Fruit fly (Drosophila melanogaster) whole organism, embryonic: ENCODE measurements around the gene CG17593.

Experiments
- Abd-B ChIP-seq: fragments of 200-800 bp; sonication (Bioruptor generic); optimal IDR thresholded peaks from 2 replicates; lab custom pipeline; 2018; ENCODE audit warnings: missing biosample characterization, mild to moderate bottlenecking, missing genetic modification characterization, moderate library complexity
- Adf1 ChIP-seq: fragments of 200-800 bp; sonication (Bioruptor generic); IDR thresholded peaks from 2 replicates; pipeline ENCODE4 v1.3.6; 2022; ENCODE audit warnings: missing biosample characterization, missing genetic modification characterization
- Asciz ChIP-seq: fragments of 200-800 bp; sonication (Bioruptor generic); optimal IDR thresholded peaks from 2 replicates; lab custom pipeline; 2017; ENCODE audit warnings: missing biosample characterization, mild to moderate bottlenecking, missing genetic modification characterization, missing genetic modification reagents
- CG10209 ChIP-seq: fragments of 200-800 bp; sonication (Bioruptor generic); optimal IDR thresholded peaks from 3 replicates; lab custom pipeline; 2017; ENCODE audit warnings: missing biosample characterization, mild to moderate bottlenecking, missing genetic modification characterization, missing genetic modification reagents
- CG10321 ChIP-seq: fragments of 200-800 bp; sonication (Bioruptor generic); IDR thresholded peaks from 2 replicates; pipeline ENCODE4 v1.3.6; 2022; ENCODE audit warnings: missing biosample characterization, missing genetic modification characterization
- CG11504 ChIP-seq: fragments of 200-800 bp; sonication (Bioruptor generic); optimal IDR thresholded peaks from 3 replicates; lab custom pipeline; 2019; ENCODE audit warnings: missing biosample characterization, mild to moderate bottlenecking, missing genetic modification characterization, moderate library complexity
- CG13287 ChIP-seq: fragments of 200-800 bp; sonication (Bioruptor generic); IDR thresholded peaks from 2 replicates; pipeline ENCODE4 v1.3.6; 2022; ENCODE audit warnings: missing biosample characterization, missing genetic modification characterization; ENCODE audit not compliant: partially characterized antibody
- CG13296 ChIP-seq: fragments of 200-800 bp; sonication (Bioruptor generic); optimal IDR thresholded peaks from 3 replicates; lab custom pipeline; 2018; ENCODE audit warnings: missing biosample characterization, mild to moderate bottlenecking, missing genetic modification characterization
- CG13624 ChIP-seq: fragments of 200-800 bp; sonication (Bioruptor generic); optimal IDR thresholded peaks from 2 replicates; lab custom pipeline; 2016; ENCODE audit warnings: missing biosample characterization, missing genetic modification characterization
- CG1647 ChIP-seq: fragments of 200-800 bp; sonication (Bioruptor generic); optimal IDR thresholded peaks from 3 replicates; lab custom pipeline; 2016; ENCODE audit warnings: missing biosample characterization, missing genetic modification characterization
- CG18619 ChIP-seq: fragments of 200-800 bp; sonication (Bioruptor generic); optimal IDR thresholded peaks from 3 replicates; lab custom pipeline; 2017; ENCODE audit warnings: missing biosample characterization, mild to moderate bottlenecking, missing genetic modification characterization
- CG4404 ChIP-seq: fragments of 200-800 bp; sonication (Bioruptor generic); IDR thresholded peaks from 2 replicates; pipeline ENCODE4 v1.3.6; 2022; ENCODE audit warnings: missing biosample characterization, missing genetic modification characterization
- CG4820 ChIP-seq: fragments of 200-800 bp; sonication (Bioruptor generic); optimal IDR thresholded peaks from 3 replicates; lab custom pipeline; 2016; ENCODE audit warnings: missing biosample characterization, missing genetic modification characterization
- CG6791 ChIP-seq: fragments of 200-800 bp; sonication (Bioruptor generic); IDR thresholded peaks from 3 replicates; pipeline ENCODE4 v1.3.6; 2022; ENCODE audit warnings: missing biosample characterization, missing genetic modification characterization; ENCODE audit not compliant: partially characterized antibody
- CG8478 ChIP-seq: fragments of >200 bp; optimal IDR thresholded peaks from 2 replicates; lab custom pipeline; 2018
- CoRest ChIP-seq: fragments of 200-800 bp; sonication (Bioruptor generic); optimal IDR thresholded peaks from 3 replicates; lab custom pipeline; 2018; ENCODE audit warnings: missing biosample characterization, mild to moderate bottlenecking, missing genetic modification characterization, moderate library complexity
- Doc2 ChIP-seq: fragments of 200-800 bp; sonication (Bioruptor generic); IDR thresholded peaks from 2 replicates; pipeline ENCODE4 v1.3.6; 2022; ENCODE audit warnings: missing biosample characterization, missing genetic modification characterization
- Ets65A ChIP-seq: fragments of 200-800 bp; sonication (Bioruptor generic); peaks from one replicate; lab custom pipeline; 2016; ENCODE audit warnings: missing biosample characterization, missing genetic modification characterization
- HHEX ChIP-seq: fragments of 200-800 bp; sonication (Bioruptor generic); optimal IDR thresholded peaks from 3 replicates; lab custom pipeline; 2017; ENCODE audit warnings: missing biosample characterization, mild to moderate bottlenecking, missing genetic modification characterization, missing genetic modification reagents
- HmgZ ChIP-seq: fragments of 200-800 bp; sonication (Bioruptor generic); optimal IDR thresholded peaks from 2 replicates; lab custom pipeline; 2018; ENCODE audit warnings: missing biosample characterization, mild to moderate bottlenecking, missing genetic modification characterization
- Jarid2 ChIP-seq: fragments of 200-800 bp; sonication (Bioruptor generic); optimal IDR thresholded peaks from 3 replicates; lab custom pipeline; 2017; ENCODE audit warnings: mild to moderate bottlenecking, missing biosample characterization, missing genetic modification reagents, missing genetic modification characterization
- Nf-YA ChIP-seq: fragments of 200-800 bp; sonication (Bioruptor generic); IDR thresholded peaks from 2 replicates; pipeline ENCODE4 v1.3.6; 2022; ENCODE audit warnings: missing biosample characterization, missing genetic modification characterization
- TFAM ChIP-seq: fragments of 200-800 bp; sonication (Bioruptor generic); optimal IDR thresholded peaks from 2 replicates; lab custom pipeline; 2017; ENCODE audit warnings: missing biosample characterization, missing genetic modification characterization, inconsistent platforms
- abd-A ChIP-seq: fragments of 200-800 bp; sonication (Bioruptor generic); optimal IDR thresholded peaks from 3 replicates; lab custom pipeline; 2019; ENCODE audit warnings: missing biosample characterization, mild to moderate bottlenecking, missing genetic modification characterization, moderate library complexity
- ac ChIP-seq: fragments of 200-800 bp; sonication (Bioruptor generic); optimal IDR thresholded peaks from 3 replicates; lab custom pipeline; 2017; ENCODE audit warnings: missing biosample characterization, mild to moderate bottlenecking, missing genetic modification characterization
- bcd ChIP-seq: fragments of 200-800 bp; sonication (Bioruptor generic); optimal IDR thresholded peaks from 2 replicates; lab custom pipeline; 2017; ENCODE audit warnings: missing biosample characterization, mild to moderate bottlenecking, missing genetic modification characterization
- bowl ChIP-seq: fragments of 200-800 bp; sonication (Bioruptor generic); IDR thresholded peaks from 2 replicates; pipeline ENCODE4 v1.3.6; 2022; ENCODE audit warnings: missing biosample characterization, missing genetic modification characterization
- chinmo ChIP-seq: fragments of 200-800 bp; sonication (Bioruptor generic); IDR thresholded peaks from 4 replicates; pipeline ENCODE4 v1.3.6; 2022; ENCODE audit warnings: missing biosample characterization, missing genetic modification characterization; ENCODE audit not compliant: partially characterized antibody
- chn ChIP-seq: fragments of 200-800 bp; sonication (Bioruptor generic); optimal IDR thresholded peaks from 2 replicates; lab custom pipeline; 2016; ENCODE audit warnings: missing biosample characterization, missing genetic modification characterization
- crc ChIP-seq: fragments of 200-800 bp; sonication (Bioruptor generic); optimal IDR thresholded peaks from 2 replicates; lab custom pipeline; 2016; ENCODE audit warnings: missing biosample characterization, missing genetic modification characterization
- eyg ChIP-seq: fragments of 200-800 bp; sonication (Bioruptor generic); optimal IDR thresholded peaks from 3 replicates; lab custom pipeline; 2016; ENCODE audit warnings: missing biosample characterization, missing genetic modification characterization
- fd64A ChIP-seq: fragments of 200-800 bp; sonication (Bioruptor generic); optimal IDR thresholded peaks from 3 replicates; lab custom pipeline; 2018; ENCODE audit warnings: missing biosample characterization, mild to moderate bottlenecking, missing genetic modification characterization
- hbn ChIP-seq: fragments of 200-800 bp; sonication (Bioruptor generic); IDR thresholded peaks from 2 replicates; pipeline ENCODE4 v1.3.6; 2022; ENCODE audit warnings: missing biosample characterization, missing genetic modification characterization; ENCODE audit not compliant: partially characterized antibody
- jumu ChIP-seq: fragments of 200-800 bp; sonication (Bioruptor generic); optimal IDR thresholded peaks from 3 replicates; lab custom pipeline; 2016; ENCODE audit warnings: missing biosample characterization, missing genetic modification characterization
- klu ChIP-seq: fragments of 200-800 bp; sonication (Bioruptor generic); IDR thresholded peaks from 2 replicates; pipeline ENCODE4 v1.3.6; 2022; ENCODE audit warnings: missing biosample characterization, missing genetic modification characterization
- lab ChIP-seq: fragments of 200-800 bp; sonication (Bioruptor generic); optimal IDR thresholded peaks from 3 replicates; lab custom pipeline; 2017; ENCODE audit warnings: missing biosample characterization, missing genetic modification characterization, mild to moderate bottlenecking, moderate library complexity, missing genetic modification reagents
- mam ChIP-seq: fragments of 200-800 bp; sonication (Bioruptor generic); optimal IDR thresholded peaks from 3 replicates; lab custom pipeline; 2016; ENCODE audit warnings: missing biosample characterization, missing genetic modification characterization
- oc ChIP-seq: fragments of 200-800 bp; sonication (Bioruptor generic); optimal IDR thresholded peaks from 2 replicates; lab custom pipeline; 2018; ENCODE audit warnings: missing biosample characterization, mild to moderate bottlenecking, missing genetic modification characterization, moderate library complexity
- onecut ChIP-seq: fragments of 200-800 bp; sonication (Bioruptor generic); IDR thresholded peaks from 2 replicates; pipeline ENCODE4 v1.3.6; 2022; ENCODE audit warnings: missing biosample characterization, missing genetic modification characterization
- pho ChIP-seq: fragments of 200-800 bp; sonication (Bioruptor generic); optimal IDR thresholded peaks from 2 replicates; lab custom pipeline; 2016; ENCODE audit warnings: missing biosample characterization, missing genetic modification characterization
- pnt ChIP-seq: fragments of 200-800 bp; sonication (Bioruptor generic); optimal IDR thresholded peaks from 3 replicates; lab custom pipeline; 2016; ENCODE audit warnings: missing biosample characterization, missing genetic modification characterization
- prd ChIP-seq, 3 experiments: fragments of >200 bp in 2 of 3; fragments of 200-800 bp in 1 of 3; sonication (Bioruptor generic) in 1 of 3; optimal IDR thresholded peaks in 2 of 3; IDR thresholded peaks in 1 of 3; 2 replicates in 2 of 3; 3 replicates in 1 of 3; pipeline versions ENCODE4 v1.3.6 to Lab custom; 2017 to 2022; ENCODE audit warnings: missing biosample characterization in 1 of 3, missing genetic modification characterization in 1 of 3
- pzg ChIP-seq: fragments of 200-800 bp; sonication (Bioruptor generic); optimal IDR thresholded peaks from 3 replicates; lab custom pipeline; 2018; ENCODE audit warnings: missing biosample characterization, mild to moderate bottlenecking, missing genetic modification characterization, moderate library complexity
- ranshi ChIP-seq: fragments of 200-800 bp; sonication (Bioruptor generic); IDR thresholded peaks from 2 replicates; pipeline ENCODE4 v1.3.6; 2022; ENCODE audit warnings: missing biosample characterization, missing genetic modification characterization
- repo ChIP-seq: fragments of 200-800 bp; sonication (Bioruptor generic); optimal IDR thresholded peaks from 2 replicates; lab custom pipeline; 2016; ENCODE audit warnings: missing biosample characterization, missing genetic modification characterization
- sc ChIP-seq, 3 experiments: fragments of >200 bp in 2 of 3; fragments of 200-800 bp in 1 of 3; sonication (Bioruptor generic) in 1 of 3; optimal IDR thresholded peaks; 2 replicates in 2 of 3; 3 replicates in 1 of 3; lab custom pipeline; 2017; ENCODE audit warnings: mild to moderate bottlenecking in 1 of 3, missing biosample characterization in 1 of 3, missing genetic modification characterization in 1 of 3, missing genetic modification reagents in 1 of 3
- sob ChIP-seq: fragments of 200-800 bp; sonication (Bioruptor generic); IDR thresholded peaks from 2 replicates; pipeline ENCODE4 v1.3.6; 2022; ENCODE audit warnings: missing biosample characterization, missing genetic modification characterization
- tap ChIP-seq: fragments of 200-800 bp; optimal IDR thresholded peaks from 3 replicates; lab custom pipeline; 2019; ENCODE audit warnings: missing biosample characterization, mild to moderate bottlenecking, missing genetic modification characterization, moderate library complexity
- vvl ChIP-seq: fragments of 200-800 bp; sonication (Bioruptor generic); IDR thresholded peaks from 2 replicates; pipeline ENCODE4 v1.3.6; 2022; ENCODE audit warnings: missing biosample characterization, missing genetic modification characterization

The CG17593 gene

DNA sequence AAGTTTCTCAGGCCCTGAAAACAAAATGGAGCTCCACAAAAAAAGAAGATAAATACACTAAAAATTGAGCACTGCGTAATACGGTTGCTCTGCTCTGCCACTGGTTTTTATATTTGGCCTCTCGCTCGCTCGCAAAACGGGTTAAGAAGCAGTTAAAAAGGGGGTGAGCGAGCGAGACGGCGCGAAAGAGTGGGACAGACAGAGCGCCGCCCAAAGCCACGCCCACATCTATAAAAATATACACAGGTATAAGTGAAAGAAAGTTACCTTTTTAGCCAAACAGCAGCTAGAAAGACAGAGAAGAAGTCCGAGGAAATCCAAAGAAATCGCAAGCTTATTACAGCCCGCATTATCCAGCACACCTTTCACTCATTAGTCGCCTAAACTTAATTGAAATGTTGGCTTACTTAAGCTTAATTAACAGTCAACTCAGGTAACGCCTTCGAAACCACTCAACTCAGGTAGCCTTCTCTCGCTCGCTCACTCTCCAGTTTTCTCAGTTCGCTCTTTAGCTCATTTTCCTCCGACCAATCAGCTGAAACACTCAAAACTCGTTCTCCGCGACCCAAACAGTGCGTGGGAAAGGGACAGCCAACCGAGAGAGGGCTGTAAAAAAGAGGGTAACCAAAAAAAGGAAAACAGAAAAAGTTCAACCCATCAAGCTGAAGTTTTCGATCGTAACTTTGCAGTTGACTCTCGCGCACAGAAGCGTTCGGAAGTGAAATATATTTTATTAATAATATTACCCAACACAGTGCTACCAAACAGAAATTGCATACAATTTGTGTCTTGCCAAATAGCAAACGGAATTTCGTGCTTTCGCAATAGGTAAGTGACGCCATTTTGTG lies 24.1 kb downstream of the CG17593 start, which contains the start of gene drm (continued):
- TF ChIP-seq sc (optimal IDR thresholded peaks at IDR 0.05; lab: Kevin White, UChicago) (no peak), sc (GFP tag; optimal IDR thresholded peaks at IDR 0.05; lab: Kevin White, UChicago) (no peak), Jarid2 (GFP tag; lab: Kevin White, UChicago) (peak; percentile 53), hbn (GFP tag; lab: Robert Waterston, UW) (no peak), sob (GFP tag; lab: Robert Waterston, UW) (peak; percentile 95), CG11504 (tag; lab: Kevin White, UChicago) (no peak), HHEX (GFP tag; lab: Kevin White, UChicago) (no peak), fd64A (no peak), TFAM (GFP tag; lab: Kevin White, UChicago) (no peak), abd-A (tag; lab: Kevin White, UChicago) (peak; percentile 38), Adf1 (GFP tag; lab: Robert Waterston, UW) (peak; percentile 65), CG4404 (no peak), Nf-YA (peak; percentile 65), CG13624 (GFP tag; lab: Kevin White, UChicago) (peak; percentile 25), Ets65A (no peak), eyg (GFP tag; lab: Kevin White, UChicago) (no peak), CG18619 (GFP tag; lab: Kevin White, UChicago) (no peak), ranshi (GFP tag; lab: Robert Waterston, UW) (no peak), bowl (peak; percentile 89), jumu (GFP tag; lab: Kevin White, UChicago) (no peak), CG10209 (GFP tag; lab: Kevin White, UChicago) (no peak), pnt (GFP tag; lab: Kevin White, UChicago) (no peak), lab (no peak), crc (no peak), ac (GFP tag; lab: Kevin White, UChicago) (no peak), Doc2 (GFP tag; lab: Robert Waterston, UW) (no peak), CG1647 (no peak), Abd-B (peak; percentile 23), HmgZ (no peak), chinmo (GFP tag; lab: Robert Waterston, UW) (0 out of 4 replicates have a peak, but pooled peaks have one; percentile 65), prd (optimal IDR thresholded peaks at IDR 0.05; lab: Kevin White, UChicago) (no peak), prd (GFP tag; IDR thresholded peaks at IDR 0.05; lab: Robert Waterston, UW) (no peak), mam (GFP tag; lab: Kevin White, UChicago) (no peak), tap (no peak), repo (GFP tag; lab: Kevin White, UChicago) (no peak), klu (GFP tag; lab: Robert Waterston, UW) (no peak), pho (GFP tag; lab: Kevin White, UChicago) (no peak), CG10321 (peak; percentile 97), onecut (GFP tag; lab: Robert Waterston, UW) (no peak), chn (GFP tag; lab: Kevin White, UChicago) (no peak), CG13296 (GFP tag; lab: Kevin White, UChicago) (no peak), oc (peak; percentile 67), CG4820 (GFP tag; lab: Kevin White, UChicago) (no peak), pzg (GFP tag; lab: Kevin White, UChicago) (no peak), bcd (GFP tag; lab: Kevin White, UChicago) (no peak), CG8478 (lab: Kevin White, UChicago) (peak; percentile 61), Asciz (GFP tag; lab: Kevin White, UChicago) (no peak), CG6791 (GFP tag; lab: Robert Waterston, UW) (no peak), CoRest (tag; lab: Kevin White, UChicago) (peak; percentile 14), CG13287 (GFP tag; lab: Robert Waterston, UW) (no peak), vvl (peak; percentile 67)
